Worm (Caenorhabditis elegans) whole organism, early embryonic: ENCODE results near the gene C01G10.7.

Source experiments
- B0310.2 ChIP-seq: sonication (generic microtip); optimal IDR thresholded peaks from 2 replicates; lab custom pipeline; 2016; ENCODE audit warnings: mild to moderate bottlenecking, missing genetic modification characterization, missing compliant biosample characterization
- ama-1 ChIP-seq: fragments of 150-350 bp; optimal IDR thresholded peaks from 2 replicates; lab custom pipeline; 2014
- ceh-13 ChIP-seq: fragments of 200-800 bp; sonication (Bioruptor generic); optimal IDR thresholded peaks from 2 replicates; lab custom pipeline; 2018; ENCODE audit warnings: mild to moderate bottlenecking, missing genetic modification characterization, missing compliant biosample characterization
- ceh-36 ChIP-seq: sonication (generic microtip); optimal IDR thresholded peaks from 2 replicates; lab custom pipeline; 2016; ENCODE audit warnings: missing genetic modification characterization, inconsistent platforms, missing compliant biosample characterization
- ets-7 ChIP-seq: sonication (generic microtip); optimal IDR thresholded peaks from 2 replicates; lab custom pipeline; 2016; ENCODE audit warnings: missing genotype, missing genetic modification characterization, missing compliant biosample characterization
- flt-1 ChIP-seq: fragments of 200-800 bp; sonication (Bioruptor generic); IDR thresholded peaks from 2 replicates; pipeline ENCODE4 v1.3.6; 2022; ENCODE audit warnings: missing genetic modification characterization, missing compliant biosample characterization
- hmbx-1 ChIP-seq: sonication (generic microtip); optimal IDR thresholded peaks from 2 replicates; lab custom pipeline; 2016; ENCODE audit warnings: mild to moderate bottlenecking, missing genetic modification characterization, missing compliant biosample characterization
- hmg-4 ChIP-seq: fragments of 200-800 bp; sonication (Bioruptor generic); optimal IDR thresholded peaks from 2 replicates; lab custom pipeline; 2018; ENCODE audit warnings: mild to moderate bottlenecking, missing genetic modification characterization, missing compliant biosample characterization
- hnd-1 ChIP-seq: sonication (generic microtip); optimal IDR thresholded peaks from 2 replicates; lab custom pipeline; 2016; ENCODE audit warnings: missing genetic modification characterization, missing compliant biosample characterization
- pes-1 ChIP-seq: fragments of 200-800 bp; sonication (Bioruptor generic); IDR thresholded peaks from 2 replicates; pipeline ENCODE4 v1.3.6; 2022; ENCODE audit warnings: missing genetic modification reagents, missing genetic modification characterization, missing compliant biosample characterization
- scrt-1 ChIP-seq: fragments of 200-800 bp; sonication (Bioruptor generic); IDR thresholded peaks from 2 replicates; pipeline ENCODE4 v1.3.6; 2022; ENCODE audit warnings: missing genetic modification characterization, missing compliant biosample characterization
- sea-1 ChIP-seq: fragments of 200-800 bp; sonication (Bioruptor generic); conservative IDR thresholded peaks from 2 replicates; pipeline ENCODE4 v1.3.6; 2022; ENCODE audit warnings: missing genetic modification characterization, missing compliant biosample characterization

- TF ChIP-seq hmg-4 (GFP tag; lab: Kevin White, UChicago) (no peak), B0310.2 (tag; lab: Kevin White, UChicago) (no peak), sea-1 (GFP tag; lab: Robert Waterston, UW) (no peak), ama-1 (no peak), hnd-1 (no peak), hmbx-1 (tag; lab: Kevin White, UChicago) (no peak), scrt-1 (no peak), pes-1 (GFP tag; lab: Robert Waterston, UW) (no peak), flt-1 (no peak), ceh-36 (tag; lab: Kevin White, UChicago) (no peak), ceh-13 (GFP tag; lab: Kevin White, UChicago) (no peak), ets-7 (tag; lab: Kevin White, UChicago) (no peak)
Observed at ce11 chrV:15099447-15099846, 13.9 kb downstream of the C01G10.7 start, which contains the start of gene C01G10.1.
